Fruit fly (Drosophila melanogaster): ENCODE measurements around the gene dos.

dos gene

dm6 chr3L:2590764-2591309, 1.6 kb downstream of the dos start (continued):
- TF ChIP-seq Meics (GFP tag; optimal IDR thresholded peaks at IDR 0.05) (peak; percentile 23), Usf (GFP tag; optimal IDR thresholded peaks at IDR 0.05) (no peak), CG12236 (GFP tag; optimal IDR thresholded peaks at IDR 0.05) (no peak), Mes4 (GFP tag; optimal IDR thresholded peaks at IDR 0.05) (peak; percentile 25), hkb (optimal IDR thresholded peaks at IDR 0.05) (no peak), hkb (GFP tag; IDR thresholded peaks at IDR 0.05) (0 out of 2 replicates have a peak, but pooled peaks have one; percentile 6), knrl (GFP tag; IDR thresholded peaks at IDR 0.05; ENCODE audit: partially characterized antibody) (0 out of 3 replicates have a peak, but pooled peaks have one; percentile 3), sd (tag; optimal IDR thresholded peaks at IDR 0.05) (no peak), hb (GFP tag; IDR thresholded peaks at IDR 0.05; ENCODE audit: partially characterized antibody) (no peak), Jarid2 (GFP tag; optimal IDR thresholded peaks at IDR 0.05) (no peak), pan (optimal IDR thresholded peaks at IDR 0.05) (no peak), pan (GFP tag; optimal IDR thresholded peaks at IDR 0.05 in 1 of 2, IDR thresholded peaks at IDR 0.05 in 1 of 2) (peak in 1 of 2 experiments; percentile 8), NfI (GFP tag; optimal IDR thresholded peaks at IDR 0.05) (peak; percentile 11), dati (GFP tag; IDR thresholded peaks at IDR 0.05) (no peak), Blimp-1 (GFP tag; optimal IDR thresholded peaks at IDR 0.05) (no peak), eyg (GFP tag; optimal IDR thresholded peaks at IDR 0.05) (no peak), otp (GFP tag; IDR thresholded peaks at IDR 0.05) (no peak), CG8924 (tag; optimal IDR thresholded peaks at IDR 0.05) (peak; percentile 34), h (optimal IDR thresholded peaks at IDR 0.05) (no peak), CG10147 (GFP tag; optimal IDR thresholded peaks at IDR 0.05) (no peak), gem (tag; optimal IDR thresholded peaks at IDR 0.05) (peak; percentile 12), insv (GFP tag; optimal IDR thresholded peaks at IDR 0.05) (no peak), CG6272 (GFP tag; IDR thresholded peaks at IDR 0.05) (no peak), aop (GFP tag; IDR thresholded peaks at IDR 0.05) (no peak), Stat92E (GFP tag; optimal IDR thresholded peaks at IDR 0.05) (peak in 1 of 3 experiments; percentile 84), B-H2 (GFP tag; optimal IDR thresholded peaks at IDR 0.05) (no peak), CG17829 (tag; optimal IDR thresholded peaks at IDR 0.05) (peak; percentile 33), wdn (GFP tag; IDR thresholded peaks at IDR 0.05) (no peak), Sry-δ (GFP tag; optimal IDR thresholded peaks at IDR 0.05) (no peak), fu2 (GFP tag; optimal IDR thresholded peaks at IDR 0.05) (no peak), Awh (GFP tag; IDR thresholded peaks at IDR 0.05) (no peak), da (GFP tag; optimal IDR thresholded peaks at IDR 0.05) (no peak), Rx (GFP tag; IDR thresholded peaks at IDR 0.05) (no peak), stc (GFP tag; IDR thresholded peaks at IDR 0.05) (0 out of 2 replicates have a peak, but pooled peaks have one; percentile 13), CG10366 (GFP tag; IDR thresholded peaks at IDR 0.05) (no peak), CG30020 (tag; optimal IDR thresholded peaks at IDR 0.05) (no peak), CG10431 (GFP tag; optimal IDR thresholded peaks at IDR 0.05) (no peak), CG7357 (GFP tag; IDR thresholded peaks at IDR 0.05) (0 out of 3 replicates have a peak, but pooled peaks have one; percentile 31), CG15479 (GFP tag; optimal IDR thresholded peaks at IDR 0.05) (no peak), cad (GFP tag; optimal IDR thresholded peaks at IDR 0.05) (no peak), CG3726 (GFP tag; IDR thresholded peaks at IDR 0.05) (no peak), CG10209 (GFP tag; optimal IDR thresholded peaks at IDR 0.05) (no peak), phol (tag; optimal IDR thresholded peaks at IDR 0.05) (no peak), YL-1 (GFP tag; optimal IDR thresholded peaks at IDR 0.05) (no peak), nom (GFP tag; optimal IDR thresholded peaks at IDR 0.05) (no peak), CG3407 (GFP tag; optimal IDR thresholded peaks at IDR 0.05) (no peak), CG2129 (GFP tag; IDR thresholded peaks at IDR 0.05; ENCODE audit: partially characterized antibody) (no peak), CG33213 (GFP tag; optimal IDR thresholded peaks at IDR 0.05) (peak; percentile 4), CG13624 (GFP tag; optimal IDR thresholded peaks at IDR 0.05) (no peak), peb (GFP tag; IDR thresholded peaks at IDR 0.05) (no peak), Hr78 (GFP tag; optimal IDR thresholded peaks at IDR 0.05) (no peak)
